Fruit fly (Drosophila melanogaster): ENCODE data around the gene Ir7e.

Gene Ir7e

dm6 chrX:7920081-7920688 is 38.7 kb upstream of the Ir7e start, which contains the start of the genes hdm and Ykt6 (continued):
- TF ChIP-seq CG13123 (GFP tag; optimal IDR thresholded peaks at IDR 0.05) (peak; percentile 70), wdn (GFP tag; IDR thresholded peaks at IDR 0.05) (peak; percentile 81), TFAM (GFP tag; optimal IDR thresholded peaks at IDR 0.05) (no peak), CG8359 (GFP tag; optimal IDR thresholded peaks at IDR 0.05; ENCODE audit: borderline replicate concordance) (peak; percentile 30), kni (GFP tag; optimal IDR thresholded peaks at IDR 0.05) (no peak), CG12219 (GFP tag; optimal IDR thresholded peaks at IDR 0.05) (peak; percentile 53), CG14965 (GFP tag; optimal IDR thresholded peaks at IDR 0.05; ENCODE audit: borderline replicate concordance) (peak; percentile 39), dimm (GFP tag; IDR thresholded peaks at IDR 0.05) (no peak), ara (GFP tag; IDR thresholded peaks at IDR 0.05) (peak; percentile 85), gsb (GFP tag; IDR thresholded peaks at IDR 0.05) (peak; percentile 64; the same call in 1 of the 2 replicates), Atf-2 (GFP tag; optimal IDR thresholded peaks at IDR 0.05) (peak; percentile 62), Dad (GFP tag; optimal IDR thresholded peaks at IDR 0.05) (peak; percentile 72), CG34422 (GFP tag; IDR thresholded peaks at IDR 0.05) (peak; percentile 86), ind (GFP tag; optimal IDR thresholded peaks at IDR 0.05) (no peak), grn (GFP tag; optimal IDR thresholded peaks at IDR 0.05) (no peak), CG8478 (optimal IDR thresholded peaks at IDR 0.05) (no peak), CG18476 (GFP tag; optimal IDR thresholded peaks at IDR 0.05) (peak; percentile 56), CG6683 (GFP tag; optimal IDR thresholded peaks at IDR 0.05) (peak; percentile 7), inv (GFP tag; IDR thresholded peaks at IDR 0.05; ENCODE audit: partially characterized antibody) (peak; percentile 92), BEAF-32 (GFP tag; optimal IDR thresholded peaks at IDR 0.05) (peak; percentile 95), MBD-R2 (GFP tag; IDR thresholded peaks at IDR 0.05) (peak; percentile 88), sug (tag; optimal IDR thresholded peaks at IDR 0.05) (peak; percentile 72), br (optimal IDR thresholded peaks at IDR 0.05) (no peak), Gsc (GFP tag; IDR thresholded peaks at IDR 0.05) (peak; percentile 47; the same call in 1 of the 2 replicates), HLHmδ (GFP tag; optimal IDR thresholded peaks at IDR 0.05) (no peak), Usf (GFP tag; optimal IDR thresholded peaks at IDR 0.05) (peak; percentile 27), CG3995 (GFP tag; optimal IDR thresholded peaks at IDR 0.05) (peak; percentile 88), CG31224 (GFP tag; IDR thresholded peaks at IDR 0.05) (peak; percentile 66), D19A (tag; optimal IDR thresholded peaks at IDR 0.05) (peak; percentile 59), dmrt99B (tag; optimal IDR thresholded peaks at IDR 0.05) (no peak), CG7556 (GFP tag; optimal IDR thresholded peaks at IDR 0.05) (peak; percentile 52), CG13894 (tag; optimal IDR thresholded peaks at IDR 0.05) (no peak), Dfd (GFP tag; optimal IDR thresholded peaks at IDR 0.05) (no peak), CG5180 (GFP tag; optimal IDR thresholded peaks at IDR 0.05) (peak; percentile 21), gcm (GFP tag; optimal IDR thresholded peaks at IDR 0.05) (peak; percentile 48), CG5953 (GFP tag; IDR thresholded peaks at IDR 0.05) (peak; percentile 62), pnt (GFP tag; optimal IDR thresholded peaks at IDR 0.05) (peak; percentile 76), CG10462 (GFP tag; optimal IDR thresholded peaks at IDR 0.05) (peak; percentile 68), CG15601 (tag; optimal IDR thresholded peaks at IDR 0.05) (peak; percentile 66), so (GFP tag; IDR thresholded peaks at IDR 0.05) (peak; percentile 84), stwl (tag; optimal IDR thresholded peaks at IDR 0.05) (peak; percentile 42), CHES-1-like (GFP tag; optimal IDR thresholded peaks at IDR 0.05) (peak; percentile 77), lola (GFP tag; optimal IDR thresholded peaks at IDR 0.05) (peak in 1 of 3 experiments; percentile 72), nerfin-1 (tag; optimal IDR thresholded peaks at IDR 0.05) (peak; percentile 43), CG10267 (tag; optimal IDR thresholded peaks at IDR 0.05) (peak; percentile 76), sr (GFP tag; IDR thresholded peaks at IDR 0.05) (0 out of 3 replicates have a peak, but pooled peaks have one; percentile 9), CG34224 (GFP tag; IDR thresholded peaks at IDR 0.05; ENCODE audit: partially characterized antibody) (peak; percentile 99), CrebB (tag; optimal IDR thresholded peaks at IDR 0.05) (peak; percentile 59), dpn (GFP tag; optimal IDR thresholded peaks at IDR 0.05) (peak; percentile 86 to 87), E2f2 (GFP tag; IDR thresholded peaks at IDR 0.05) (peak; percentile 85)
